Fruit fly (Drosophila melanogaster) whole organism, embryonic: ENCODE measurements around the gene Agpat2.
A peak's percentile ranks its signal among the peaks of the same experiment; 100 is the strongest.

Experiments used
- Atf-2 ChIP-seq: fragments of 200-800 bp; sonication (Bioruptor generic); optimal IDR thresholded peaks from 2 replicates; lab custom pipeline; 2016; ENCODE audit warnings: missing biosample characterization, missing genetic modification characterization
- BtbVII ChIP-seq: fragments of 200-800 bp; sonication (Bioruptor generic); optimal IDR thresholded peaks from 3 replicates; lab custom pipeline; 2017; ENCODE audit warnings: missing biosample characterization, mild to moderate bottlenecking, missing genetic modification characterization
- CG10209 ChIP-seq: fragments of 200-800 bp; sonication (Bioruptor generic); optimal IDR thresholded peaks from 3 replicates; lab custom pipeline; 2017; ENCODE audit warnings: missing biosample characterization, mild to moderate bottlenecking, missing genetic modification characterization, missing genetic modification reagents
- CG10979 ChIP-seq: fragments of 200-800 bp; sonication (Bioruptor generic); optimal IDR thresholded peaks from 2 replicates; lab custom pipeline; 2018; ENCODE audit warnings: missing biosample characterization, mild to moderate bottlenecking, missing genetic modification characterization, moderate library complexity
- CG14710 ChIP-seq: fragments of 200-800 bp; sonication (Bioruptor generic); optimal IDR thresholded peaks from 3 replicates; lab custom pipeline; 2019; ENCODE audit warnings: missing biosample characterization, mild to moderate bottlenecking, missing genetic modification characterization, moderate library complexity
- CG15011 ChIP-seq: fragments of 200-800 bp; sonication (Bioruptor generic); optimal IDR thresholded peaks from 3 replicates; lab custom pipeline; 2018; ENCODE audit warnings: missing biosample characterization, mild to moderate bottlenecking, missing genetic modification characterization
- CG15073 ChIP-seq: fragments of 200-800 bp; sonication (Bioruptor generic); optimal IDR thresholded peaks from 2 replicates; lab custom pipeline; 2016; ENCODE audit warnings: missing biosample characterization, missing genetic modification characterization
- CG15514 ChIP-seq: fragments of 200-800 bp; sonication (Bioruptor generic); optimal IDR thresholded peaks from 3 replicates; lab custom pipeline; 2017; ENCODE audit warnings: missing biosample characterization, missing genetic modification characterization, mild to moderate bottlenecking, moderate library complexity, missing genetic modification reagents
- CG15601 ChIP-seq: fragments of 200-800 bp; sonication (Bioruptor generic); optimal IDR thresholded peaks from 3 replicates; lab custom pipeline; 2019; ENCODE audit warnings: missing biosample characterization, mild to moderate bottlenecking, missing genetic modification characterization, moderate library complexity
- CG16813 ChIP-seq: fragments of 200-800 bp; sonication (Bioruptor generic); IDR thresholded peaks from 3 replicates; pipeline ENCODE4 v1.3.6; 2022; ENCODE audit warnings: missing biosample characterization, missing genetic modification characterization; ENCODE audit not compliant: partially characterized antibody
- CG17328 ChIP-seq: fragments of 200-800 bp; sonication (Bioruptor generic); IDR thresholded peaks from 2 replicates; pipeline ENCODE4 v1.3.6; 2022; ENCODE audit warnings: missing biosample characterization, missing genetic modification characterization
- CG17361 ChIP-seq: fragments of 200-800 bp; sonication (Bioruptor generic); IDR thresholded peaks from 3 replicates; pipeline ENCODE4 v1.3.6; 2022; ENCODE audit warnings: missing biosample characterization, missing genetic modification characterization
- CG17568 ChIP-seq: fragments of 200-800 bp; sonication (Bioruptor generic); optimal IDR thresholded peaks from 2 replicates; lab custom pipeline; 2018; ENCODE audit warnings: missing biosample characterization, mild to moderate bottlenecking, missing genetic modification characterization, moderate library complexity
- CG3065 ChIP-seq: fragments of 200-800 bp; sonication (Bioruptor generic); optimal IDR thresholded peaks from 2 replicates; lab custom pipeline; 2016; ENCODE audit warnings: missing biosample characterization, missing genetic modification characterization
- CG3163 ChIP-seq: fragments of 200-800 bp; sonication (Bioruptor generic); optimal IDR thresholded peaks from 3 replicates; lab custom pipeline; 2016; ENCODE audit warnings: missing biosample characterization, missing genetic modification characterization
- CG5245 ChIP-seq: fragments of 200-800 bp; sonication (Bioruptor generic); optimal IDR thresholded peaks from 3 replicates; lab custom pipeline; 2016; ENCODE audit warnings: missing biosample characterization, missing genetic modification characterization
- CG6683 ChIP-seq: fragments of 200-800 bp; sonication (Bioruptor generic); optimal IDR thresholded peaks from 2 replicates; lab custom pipeline; 2017; ENCODE audit warnings: missing biosample characterization, mild to moderate bottlenecking, missing genetic modification characterization, missing genetic modification reagents
- CG6813 ChIP-seq: fragments of 200-800 bp; sonication (Bioruptor generic); optimal IDR thresholded peaks from 2 replicates; lab custom pipeline; 2017; ENCODE audit warnings: missing biosample characterization, missing genetic modification characterization, mild to moderate bottlenecking, moderate library complexity, missing genetic modification reagents
- CG7839 ChIP-seq: fragments of 200-800 bp; sonication (Bioruptor generic); optimal IDR thresholded peaks from 3 replicates; lab custom pipeline; 2018; ENCODE audit warnings: missing biosample characterization, mild to moderate bottlenecking, missing genetic modification characterization, moderate library complexity
- CG8290 ChIP-seq, 3 experiments: fragments of 200-800 bp; sonication (Bioruptor generic); optimal IDR thresholded peaks; 2 replicates each; lab custom pipeline; 2016 to 2019; ENCODE audit warnings: missing biosample characterization in 3 of 3, missing genetic modification characterization in 3 of 3, mild to moderate bottlenecking in 2 of 3, moderate library complexity in 1 of 3
- CG8924 ChIP-seq: fragments of 200-800 bp; optimal IDR thresholded peaks from 3 replicates; lab custom pipeline; 2019; ENCODE audit warnings: missing biosample characterization, mild to moderate bottlenecking, missing genetic modification characterization, moderate library complexity
- Dek ChIP-seq: fragments of 200-800 bp; sonication (Bioruptor generic); optimal IDR thresholded peaks from 3 replicates; lab custom pipeline; 2019; ENCODE audit warnings: missing biosample characterization, mild to moderate bottlenecking, missing genetic modification characterization, moderate library complexity
- E2f2 ChIP-seq: fragments of 200-800 bp; sonication (Bioruptor generic); IDR thresholded peaks from 2 replicates; pipeline ENCODE4 v1.3.6; 2022; ENCODE audit warnings: missing biosample characterization, missing genetic modification characterization
- Med ChIP-seq: fragments of 200-800 bp; sonication (Bioruptor generic); peaks from one replicate; lab custom pipeline; 2016; ENCODE audit warnings: missing biosample characterization, missing genetic modification characterization, mild to moderate bottlenecking, inconsistent platforms, moderate library complexity
- Myb ChIP-seq: fragments of 200-800 bp; sonication (Bioruptor generic); optimal IDR thresholded peaks from 2 replicates; lab custom pipeline; 2016; ENCODE audit warnings: missing biosample characterization, missing genetic modification characterization
- amos ChIP-seq: fragments of 200-800 bp; sonication (Bioruptor generic); IDR thresholded peaks from 2 replicates; pipeline ENCODE4 v1.3.6; 2022; ENCODE audit warnings: missing biosample characterization, missing genetic modification characterization; ENCODE audit not compliant: partially characterized antibody
- az2 ChIP-seq: fragments of 200-800 bp; sonication (Bioruptor generic); optimal IDR thresholded peaks from 3 replicates; lab custom pipeline; 2016; ENCODE audit warnings: missing biosample characterization, missing genetic modification characterization
- bab2 ChIP-seq: fragments of 200-800 bp; sonication (Bioruptor generic); optimal IDR thresholded peaks from 2 replicates; lab custom pipeline; 2016; ENCODE audit warnings: missing biosample characterization, missing genetic modification characterization
- cato ChIP-seq: fragments of 200-800 bp; sonication (Bioruptor generic); optimal IDR thresholded peaks from 2 replicates; lab custom pipeline; 2016; ENCODE audit warnings: missing biosample characterization, missing genetic modification characterization, borderline replicate concordance
- chm ChIP-seq: fragments of 200-800 bp; sonication (Bioruptor generic); IDR thresholded peaks from 2 replicates; pipeline ENCODE4 v1.3.6; 2022; ENCODE audit warnings: missing biosample characterization, missing genetic modification characterization
- dan ChIP-seq: fragments of 200-800 bp; sonication (Bioruptor generic); IDR thresholded peaks from 2 replicates; pipeline ENCODE4 v1.3.6; 2022; ENCODE audit warnings: missing biosample characterization, missing genetic modification characterization
- eve ChIP-seq, 2 experiments: fragments of >200 bp; optimal IDR thresholded peaks; 2 replicates each; lab custom pipeline; 2017; ENCODE audit warnings: missing biosample characterization in 2 of 2, missing genetic modification characterization in 2 of 2
- exex ChIP-seq: fragments of 200-800 bp; sonication (Bioruptor generic); optimal IDR thresholded peaks from 4 replicates; lab custom pipeline; 2018; ENCODE audit warnings: missing biosample characterization, mild to moderate bottlenecking, missing genetic modification characterization, moderate library complexity
- grn ChIP-seq: fragments of 200-800 bp; sonication (Bioruptor generic); optimal IDR thresholded peaks from 3 replicates; lab custom pipeline; 2017; ENCODE audit warnings: missing biosample characterization, missing genetic modification characterization
- lov ChIP-seq, 2 experiments: fragments of 200-800 bp in 1 of 2; fragments of >200 bp in 1 of 2; sonication (Bioruptor generic) in 1 of 2; IDR thresholded peaks in 1 of 2; optimal IDR thresholded peaks in 1 of 2; 2 replicates in 1 of 2; 3 replicates in 1 of 2; pipeline versions ENCODE4 v1.3.6 to Lab custom; 2017 to 2022; ENCODE audit warnings: missing biosample characterization in 1 of 2, missing genetic modification characterization in 1 of 2
- nmo ChIP-seq: fragments of 200-800 bp; sonication (Bioruptor generic); optimal IDR thresholded peaks from 2 replicates; lab custom pipeline; 2018; ENCODE audit warnings: missing biosample characterization, mild to moderate bottlenecking, missing genetic modification characterization, moderate library complexity
- nom ChIP-seq: fragments of 200-800 bp; sonication (Bioruptor generic); optimal IDR thresholded peaks from 2 replicates; lab custom pipeline; 2017; ENCODE audit warnings: missing biosample characterization, missing genetic modification characterization, mild to moderate bottlenecking, moderate library complexity, missing genetic modification reagents
- pan ChIP-seq, 4 experiments: fragments of >200 bp in 3 of 4; fragments of 200-800 bp in 1 of 4; sonication (Bioruptor generic) in 1 of 4; optimal IDR thresholded peaks in 3 of 4; IDR thresholded peaks in 1 of 4; 2 replicates each; pipeline versions ENCODE4 v1.3.6 to Lab custom; 2017 to 2022; ENCODE audit warnings: missing biosample characterization in 2 of 4, missing genetic modification characterization in 2 of 4, mixed read lengths in 1 of 4
- peb ChIP-seq: fragments of 200-800 bp; sonication (Bioruptor generic); IDR thresholded peaks from 2 replicates; pipeline ENCODE4 v1.3.6; 2022; ENCODE audit warnings: missing biosample characterization, missing genetic modification characterization
- scrt ChIP-seq: fragments of 200-800 bp; sonication (Bioruptor generic); optimal IDR thresholded peaks from 2 replicates; lab custom pipeline; 2018; ENCODE audit warnings: missing biosample characterization, mild to moderate bottlenecking, missing genetic modification characterization, moderate library complexity
- sim ChIP-seq: fragments of 200-800 bp; sonication (Bioruptor generic); IDR thresholded peaks from 2 replicates; pipeline ENCODE4 v1.3.6; 2022; ENCODE audit warnings: missing biosample characterization, missing genetic modification characterization
- slbo ChIP-seq: fragments of 200-800 bp; sonication (Bioruptor generic); IDR thresholded peaks from 2 replicates; pipeline ENCODE4 v1.3.6; 2022; ENCODE audit warnings: missing biosample characterization, missing genetic modification characterization
- slp2 ChIP-seq: fragments of 200-800 bp; sonication (Bioruptor generic); optimal IDR thresholded peaks from 2 replicates; lab custom pipeline; 2016; ENCODE audit warnings: missing biosample characterization, missing genetic modification characterization
- sna ChIP-seq: fragments of 200-800 bp; sonication (Bioruptor generic); IDR thresholded peaks from 2 replicates; pipeline ENCODE4 v1.3.6; 2022; ENCODE audit warnings: missing biosample characterization, missing genetic modification characterization; ENCODE audit not compliant: partially characterized antibody
- sug ChIP-seq: fragments of 200-800 bp; optimal IDR thresholded peaks from 2 replicates; lab custom pipeline; 2019; ENCODE audit warnings: missing biosample characterization, mild to moderate bottlenecking, missing genetic modification characterization, moderate library complexity
- tio ChIP-seq: fragments of 200-800 bp; sonication (Bioruptor generic); optimal IDR thresholded peaks from 2 replicates; lab custom pipeline; 2017; ENCODE audit warnings: missing biosample characterization, missing genetic modification characterization, inconsistent platforms

Agpat2 gene

dm6 chr2L:8461782-8462453, 1.9 kb downstream of the Agpat2 start (continued):
- TF ChIP-seq CG17361 (GFP tag; lab: Robert Waterston, UW) (peak; percentile 43; the same call in 1 of the 3 replicates), Med (peak; percentile 81), CG17328 (GFP tag; lab: Robert Waterston, UW) (0 out of 2 replicates have a peak, but pooled peaks have one; percentile 17), az2 (GFP tag; lab: Kevin White, UChicago) (peak; percentile 8), pan (optimal IDR thresholded peaks at IDR 0.05; lab: Kevin White, UChicago) (no peak), pan (GFP tag; optimal IDR thresholded peaks at IDR 0.05 in 1 of 2, IDR thresholded peaks at IDR 0.05 in 1 of 2) (peak in 1 of 2 experiments; percentile 46), CG3065 (GFP tag; lab: Kevin White, UChicago) (no peak), CG16813 (GFP tag; lab: Robert Waterston, UW) (no peak), cato (GFP tag; lab: Kevin White, UChicago) (no peak), amos (GFP tag; lab: Robert Waterston, UW) (no peak), E2f2 (GFP tag; lab: Robert Waterston, UW) (0 out of 2 replicates have a peak, but pooled peaks have one; percentile 13), CG15011 (GFP tag; lab: Kevin White, UChicago) (peak; percentile 19), Myb (GFP tag; lab: Kevin White, UChicago) (no peak), CG15073 (GFP tag; lab: Kevin White, UChicago) (no peak), Dek (tag; lab: Kevin White, UChicago) (peak; percentile 50), CG14710 (tag; lab: Kevin White, UChicago) (peak; percentile 2), slbo (no peak), bab2 (GFP tag; lab: Kevin White, UChicago) (peak; percentile 24), CG5245 (no peak), CG8290 (GFP tag; optimal IDR thresholded peaks at IDR 0.05; lab: Kevin White, UChicago) (no peak), CG8290 (tag; optimal IDR thresholded peaks at IDR 0.05; lab: Kevin White, UChicago) (peak in 1 of 2 experiments; percentile 6), sug (tag; lab: Kevin White, UChicago) (peak; percentile 85), lov (optimal IDR thresholded peaks at IDR 0.05; lab: Kevin White, UChicago) (no peak), lov (GFP tag; IDR thresholded peaks at IDR 0.05; lab: Robert Waterston, UW) (no peak), CG10209 (GFP tag; lab: Kevin White, UChicago) (peak; percentile 33), CG8924 (tag; lab: Kevin White, UChicago) (peak; percentile 26)

- no peak for TF ChIP-seq dan (GFP tag; lab: Robert Waterston, UW)
- TF ChIP-seq scrt (GFP tag; lab: Kevin White, UChicago), result no peak
- TF ChIP-seq grn (GFP tag; lab: Kevin White, UChicago), result peak; percentile 100
- no peak for TF ChIP-seq peb
- TF ChIP-seq CG15601 (tag; lab: Kevin White, UChicago), result no peak
- no peak for TF ChIP-seq CG15514 (GFP tag; lab: Kevin White, UChicago)
- no peak for TF ChIP-seq CG3163
- no peak for TF ChIP-seq CG6683 (GFP tag; lab: Kevin White, UChicago)
- no peak for TF ChIP-seq Med
- no peak for TF ChIP-seq slp2 (GFP tag; lab: Kevin White, UChicago)
- TF ChIP-seq CG7839 (tag; lab: Kevin White, UChicago), result no peak
- no peak for TF ChIP-seq tio (GFP tag; lab: Kevin White, UChicago)
- TF ChIP-seq Atf-2 (GFP tag; lab: Kevin White, UChicago), result no peak
- TF ChIP-seq sim (GFP tag; lab: Robert Waterston, UW), result no peak
- TF ChIP-seq CG15011 (GFP tag; lab: Kevin White, UChicago), result no peak
- TF ChIP-seq CG10979, result no peak
- no peak for TF ChIP-seq nom (GFP tag; lab: Kevin White, UChicago)
- no peak for TF ChIP-seq nmo (GFP tag; lab: Kevin White, UChicago)
- TF ChIP-seq CG6813 (GFP tag; lab: Kevin White, UChicago), result peak; percentile 7
- TF ChIP-seq chm (GFP tag; lab: Robert Waterston, UW), result no peak
- TF ChIP-seq BtbVII, result no peak
- TF ChIP-seq eve (GFP tag; optimal IDR thresholded peaks at IDR 0.05; lab: Kevin White, UChicago), result no peak
- TF ChIP-seq sug (tag; lab: Kevin White, UChicago), result peak; percentile 99
- TF ChIP-seq CG17568, result no peak
- peak; percentile 98 for TF ChIP-seq exex (tag; lab: Kevin White, UChicago)
- TF ChIP-seq sna, result no peak
These were observed 12.3 kb downstream of the Agpat2 start for dm6 chr2L:8451497-8451896.
